Fruit fly (Drosophila melanogaster): ENCODE measurements around the gene mRRF2.

mRRF2 gene

DNA sequence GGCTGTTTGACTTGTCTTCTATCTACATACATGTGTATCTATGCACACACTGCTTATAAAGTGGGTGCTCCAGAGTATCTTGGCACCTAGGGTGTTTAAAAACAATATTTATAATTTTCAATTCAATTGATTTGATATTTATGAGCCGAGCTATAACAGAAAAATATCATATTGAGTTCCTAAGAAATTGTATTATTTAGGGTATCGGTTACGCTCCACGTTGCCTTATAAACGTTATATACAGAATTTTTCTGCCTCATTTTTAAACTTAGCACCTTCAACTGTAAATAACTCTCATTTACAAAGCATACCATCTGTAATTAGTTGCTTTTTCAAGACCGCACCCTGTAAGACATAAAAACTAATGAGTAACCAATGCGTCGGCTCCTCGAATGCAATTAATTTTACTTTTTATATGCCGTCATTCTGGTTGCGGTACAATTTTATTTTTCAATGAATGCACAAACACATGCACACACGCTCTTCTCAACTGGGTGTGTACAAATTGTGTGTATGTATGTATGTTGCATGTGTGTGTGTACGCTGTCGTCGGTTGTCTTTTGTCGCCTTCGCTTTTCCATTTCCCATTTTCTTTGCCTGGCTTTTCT lies 22.7 kb upstream of the mRRF2 start:
- TF ChIP-seq CTCF (optimal IDR thresholded peaks at IDR 0.05) (no peak), CG8478 (optimal IDR thresholded peaks at IDR 0.05) (no peak)

DNA sequence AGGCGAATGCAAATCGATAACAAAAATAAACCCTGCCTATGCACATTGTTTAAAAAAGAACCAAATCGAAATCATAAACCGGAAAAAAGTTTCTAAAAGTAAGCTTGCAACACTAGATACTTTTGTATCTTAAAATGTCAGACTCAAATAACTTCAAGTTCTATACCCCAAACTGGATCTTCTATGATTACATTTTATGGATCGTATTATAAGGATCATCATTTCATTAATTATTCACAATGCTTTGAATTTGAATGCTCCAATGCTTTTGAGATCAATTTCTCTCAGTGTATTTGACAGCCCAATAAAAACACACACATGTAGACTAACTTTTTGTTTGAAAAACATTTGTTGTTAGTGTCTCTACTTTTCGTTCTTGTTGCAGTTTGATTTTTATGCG lies 19.2 kb upstream of the mRRF2 start:
- TF ChIP-seq CTCF (optimal IDR thresholded peaks at IDR 0.05), result no peak
- TF ChIP-seq CG8478 (optimal IDR thresholded peaks at IDR 0.05), result no peak

DNA sequence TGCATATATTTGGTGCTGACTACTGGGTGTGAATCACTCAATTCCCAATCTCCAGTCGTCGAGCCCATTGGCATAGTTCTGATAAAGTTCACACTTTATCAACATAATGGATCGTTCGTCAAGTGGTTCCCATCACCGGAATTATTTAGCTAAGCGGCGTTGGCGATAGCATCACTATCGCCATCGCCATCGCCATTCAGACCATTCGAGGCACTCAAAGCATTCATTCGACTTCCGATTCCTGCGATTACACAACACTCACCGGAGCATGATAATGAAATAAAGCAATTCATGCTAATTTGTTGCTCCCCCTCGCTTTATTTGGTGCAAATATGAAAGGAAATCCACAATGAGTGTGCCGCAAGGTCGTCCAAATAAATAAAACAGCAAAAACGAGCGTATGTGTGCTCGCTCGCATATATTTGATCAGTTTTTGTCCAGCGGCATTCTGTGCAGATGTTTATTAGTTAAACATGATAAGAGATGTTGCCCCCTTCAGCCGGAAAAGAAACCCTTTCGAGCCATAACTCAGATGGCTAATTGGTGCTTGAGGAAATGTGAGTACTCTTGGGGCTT lies 18.1 kb upstream of the mRRF2 start:
- TF ChIP-seq CG8478 (optimal IDR thresholded peaks at IDR 0.05) (no peak), CTCF (optimal IDR thresholded peaks at IDR 0.05) (no peak)

dm6 chr3R:22596450-22596849 lies 17.0 kb upstream of the mRRF2 start:
- no peak for TF ChIP-seq CTCF (optimal IDR thresholded peaks at IDR 0.05)
- TF ChIP-seq CG8478 (optimal IDR thresholded peaks at IDR 0.05), result no peak

DNA sequence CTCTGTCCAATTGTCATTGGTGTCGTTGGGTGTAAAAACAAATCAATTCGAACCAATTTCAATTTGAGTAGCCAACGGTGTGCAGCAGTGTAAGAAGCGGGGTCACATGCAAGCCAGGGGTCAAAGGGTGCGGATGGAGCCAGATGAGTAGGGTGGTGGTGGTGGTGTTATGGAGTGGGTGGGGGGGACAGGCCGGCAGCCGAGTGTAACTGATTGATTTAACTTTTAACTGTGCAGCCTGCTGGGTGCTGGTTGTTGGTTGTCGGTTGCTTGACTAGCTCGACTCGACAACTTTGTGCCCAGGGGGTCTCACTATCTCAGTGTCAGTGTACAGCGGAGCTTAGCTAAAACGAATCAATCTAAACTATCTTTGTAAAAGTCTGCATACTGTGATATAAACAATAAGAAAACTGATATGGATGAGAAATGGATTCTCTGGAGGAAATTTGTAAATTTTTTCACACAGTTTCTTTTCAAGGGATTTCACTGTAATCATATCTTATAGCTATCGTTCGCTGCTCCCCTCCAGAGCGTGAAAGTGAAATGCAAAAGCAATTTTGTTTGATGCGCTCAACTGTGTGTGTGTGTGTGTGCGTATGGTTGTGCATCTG lies 16.0 kb upstream of the mRRF2 start:
- TF ChIP-seq CTCF (optimal IDR thresholded peaks at IDR 0.05), result no peak
- TF ChIP-seq CG8478 (optimal IDR thresholded peaks at IDR 0.05), result no peak

- no peak for TF ChIP-seq CG8478 (optimal IDR thresholded peaks at IDR 0.05)
- no peak for TF ChIP-seq CTCF (optimal IDR thresholded peaks at IDR 0.05)
Measured at dm6 chr3R:22598759-22599158, 14.7 kb upstream of the mRRF2 start.

DNA sequence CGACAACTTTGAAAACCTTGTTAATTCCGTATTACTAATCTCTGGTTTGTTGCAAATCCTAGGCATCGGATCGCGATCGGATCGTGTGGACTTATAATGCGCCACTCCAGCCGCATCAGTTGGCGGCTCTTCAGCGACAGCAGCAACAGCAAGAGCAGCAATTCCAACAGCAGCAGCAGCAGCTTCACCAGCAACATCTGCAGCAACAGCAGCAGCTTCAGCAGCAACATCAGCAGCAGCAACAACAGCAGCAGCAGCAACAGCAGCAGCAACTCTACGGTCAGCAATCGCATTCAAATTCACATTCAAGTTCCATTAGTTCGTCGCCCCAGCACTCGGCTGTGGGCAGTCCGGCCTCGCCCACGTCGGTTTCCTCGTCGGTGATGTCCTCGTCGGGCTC lies 10.7 kb upstream of the mRRF2 start:
- TF ChIP-seq CTCF (optimal IDR thresholded peaks at IDR 0.05) (no peak), CG8478 (optimal IDR thresholded peaks at IDR 0.05) (no peak)

- no peak for TF ChIP-seq CG8478 (optimal IDR thresholded peaks at IDR 0.05)
- no peak for TF ChIP-seq CTCF (optimal IDR thresholded peaks at IDR 0.05)
Measured at dm6 chr3R:22609185-22609584, 4.3 kb upstream of the mRRF2 start, which contains the start of gene CG13843. Gene CG13843 (plus strand): TSS chr3R:22609485.

dm6 chr3R:22616211-22616610 lies 2.7 kb downstream of the mRRF2 start, which contains the start of gene CG31161:
Gene CG31161 (plus strand): TSS chr3R:22616511.
- TF ChIP-seq CG8478 (optimal IDR thresholded peaks at IDR 0.05), result no peak
- TF ChIP-seq CTCF (optimal IDR thresholded peaks at IDR 0.05), result no peak

- no peak for TF ChIP-seq CTCF (optimal IDR thresholded peaks at IDR 0.05)
- no peak for TF ChIP-seq CG8478 (optimal IDR thresholded peaks at IDR 0.05)
Measured at dm6 chr3R:22618280-22618679, 4.8 kb downstream of the mRRF2 start, which contains the start of gene mRpL45. Gene mRpL45 (plus strand): TSS chr3R:22618492.

DNA sequence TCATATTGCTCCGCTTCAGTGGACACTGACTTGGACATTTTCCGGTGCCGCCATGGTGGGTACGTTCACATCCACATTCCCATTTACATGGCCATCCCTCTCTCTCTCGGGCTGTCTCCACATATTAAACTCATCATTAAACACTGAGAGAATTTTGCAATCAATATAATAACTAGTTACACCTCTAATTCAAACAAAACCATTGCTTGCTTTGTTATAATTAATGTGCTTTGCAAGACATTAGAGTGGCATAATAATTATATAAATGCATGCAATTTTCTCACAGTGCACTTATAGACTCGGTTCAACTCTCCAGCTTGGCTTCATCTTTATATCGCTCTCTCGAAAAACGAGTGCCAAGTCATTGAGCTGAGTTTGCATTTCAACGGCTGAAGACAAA lies 11.3 kb downstream of the mRRF2 start:
- TF ChIP-seq CTCF (optimal IDR thresholded peaks at IDR 0.05) (no peak), CG8478 (optimal IDR thresholded peaks at IDR 0.05) (no peak)

- TF ChIP-seq CG8478 (optimal IDR thresholded peaks at IDR 0.05) (no peak), CTCF (optimal IDR thresholded peaks at IDR 0.05) (no peak)
Measured at dm6 chr3R:22625514-22626333, 12.2 kb downstream of the mRRF2 start.

DNA sequence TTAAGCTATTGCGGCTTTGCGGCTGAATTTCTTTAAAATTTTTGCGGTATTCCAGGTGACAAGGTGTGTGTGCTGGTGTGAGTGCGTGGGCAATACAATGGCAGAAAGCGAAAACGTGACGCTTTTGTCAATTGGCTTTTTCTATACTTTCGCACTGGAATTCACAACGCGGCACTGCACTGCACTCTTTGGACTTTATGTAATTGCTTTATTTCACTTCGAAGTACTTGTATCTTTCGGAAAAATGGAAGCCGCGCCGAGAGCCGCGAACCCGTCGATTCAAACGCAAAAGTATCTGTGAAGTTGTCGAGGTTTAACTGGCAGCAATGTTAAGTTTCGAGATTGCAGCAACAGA lies 12.8 kb downstream of the mRRF2 start:
- TF ChIP-seq CTCF (optimal IDR thresholded peaks at IDR 0.05) (no peak), CG8478 (optimal IDR thresholded peaks at IDR 0.05) (no peak)

dm6 chr3R:22626842-22627392 lies 13.4 kb downstream of the mRRF2 start:
- TF ChIP-seq CG8478 (optimal IDR thresholded peaks at IDR 0.05) (no peak), CTCF (optimal IDR thresholded peaks at IDR 0.05) (no peak)

DNA sequence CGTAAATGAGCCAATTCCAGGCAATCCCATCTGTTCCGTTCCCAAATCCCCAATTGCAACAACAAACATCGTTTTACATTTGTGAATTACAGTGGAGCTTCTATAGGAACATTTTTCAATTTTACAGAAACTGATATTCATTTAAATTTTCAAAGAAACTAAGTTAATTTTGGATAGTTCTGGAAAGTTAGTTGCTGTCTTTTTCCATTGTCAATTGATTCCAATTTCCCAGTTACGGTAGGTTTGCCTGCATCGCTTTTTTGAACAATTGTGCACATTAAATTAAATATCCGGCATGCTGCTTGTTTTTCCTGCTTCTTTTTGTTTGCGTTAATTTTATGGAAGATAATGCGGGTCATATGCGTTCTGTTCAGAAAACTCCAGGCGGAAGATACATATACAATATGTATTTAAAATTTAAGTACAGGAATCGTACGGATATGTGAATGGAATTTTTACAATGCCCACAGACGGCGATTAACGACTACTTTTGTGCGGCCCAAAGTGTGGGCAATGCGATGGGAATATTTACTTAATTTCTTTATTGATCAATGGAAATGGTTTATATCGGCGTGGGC lies 14.5 kb downstream of the mRRF2 start:
- no peak for TF ChIP-seq CG8478 (optimal IDR thresholded peaks at IDR 0.05)
- TF ChIP-seq CTCF (optimal IDR thresholded peaks at IDR 0.05), result no peak
